Worm (Caenorhabditis elegans): ENCODE measurements around the gene xbx-6.

ce11 chrV:9753554-9753953, 50.7 kb downstream of the xbx-6 start:
- TF ChIP-seq blmp-1 (tag; optimal IDR thresholded peaks at IDR 0.05) = no peak
- no peak for TF ChIP-seq elt-1 (tag; optimal IDR thresholded peaks at IDR 0.05; ENCODE audit: borderline replicate concordance, insufficient read depth)
- TF ChIP-seq nhr-76 (tag; optimal IDR thresholded peaks at IDR 0.05) = no peak
- TF ChIP-seq nhr-2 (tag; optimal IDR thresholded peaks at IDR 0.05) = no peak
- no peak for TF ChIP-seq lsy-2 (tag; optimal IDR thresholded peaks at IDR 0.05)

All from whole organism, mixed stage, embryonic.